4 worm cellular contexts compared by ENCODE assay signal in the genomic region with DNA sequence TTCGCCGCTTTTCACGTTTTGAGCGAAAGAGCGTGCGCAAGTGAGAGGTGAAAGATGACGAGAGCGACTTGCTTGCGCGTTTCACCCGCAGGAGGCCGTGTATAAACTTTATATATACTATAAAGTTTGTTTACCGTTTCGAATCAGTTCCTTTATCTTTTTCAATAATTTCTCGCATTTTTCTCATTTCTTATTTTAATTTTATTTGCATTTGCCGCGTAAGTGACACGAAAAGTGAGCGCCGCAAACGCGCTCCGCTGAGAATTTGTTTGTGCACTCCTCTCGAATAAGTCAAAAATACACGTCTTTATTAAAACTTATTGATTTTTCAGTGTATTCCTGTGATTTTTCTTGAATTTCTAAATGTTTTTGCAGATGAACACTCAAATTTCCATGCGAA.
A peak's percentile ranks its signal among the peaks of the same experiment; 100 is the strongest.
TF ChIP-seq lines count a peak whose summit lies in the region.

mrpl-55 (plus strand) TSS at position 364 of the 400 bp plus-strand sequence.

TF ChIP-seq in whole organism, L2 larva, 48 proteins besides CTCF, POLR2A, EP300 and RAD21 (continues in another document):
- TF ChIP-seq lsy-2 (tag; optimal IDR thresholded peaks at IDR 0.05; lab: Kevin White, UChicago) = peak; percentile 78 to 94
- peak; percentile 77 for TF ChIP-seq ztf-4 (tag; optimal IDR thresholded peaks at IDR 0.05; lab: Kevin White, UChicago)
- TF ChIP-seq elt-3 (tag; optimal IDR thresholded peaks at IDR 0.05; lab: Kevin White, UChicago) = no peak
- TF ChIP-seq C34F6.9 (tag; optimal IDR thresholded peaks at IDR 0.05; lab: Kevin White, UChicago) = peak; percentile 93
- TF ChIP-seq ztf-11 (tag; optimal IDR thresholded peaks at IDR 0.05; lab: Kevin White, UChicago) = no peak
- no peak for TF ChIP-seq ztf-1 (GFP tag; conservative IDR thresholded peaks at IDR 0.05; lab: Robert Waterston, UW)
- TF ChIP-seq nhr-6 (tag; optimal IDR thresholded peaks at IDR 0.05; lab: Kevin White, UChicago) = peak; percentile 71
- TF ChIP-seq egl-27 (tag; optimal IDR thresholded peaks at IDR 0.05; lab: Kevin White, UChicago) = peak; percentile 51
- peak; percentile 71 for TF ChIP-seq nhr-25 (tag; optimal IDR thresholded peaks at IDR 0.05; lab: Kevin White, UChicago)
- TF ChIP-seq skn-1 (tag; optimal IDR thresholded peaks at IDR 0.05; lab: Kevin White, UChicago) = no peak
- TF ChIP-seq unc-55 (GFP tag; optimal IDR thresholded peaks at IDR 0.05; lab: Kevin White, UChicago) = peak; percentile 96
- TF ChIP-seq nhr-129 (tag; optimal IDR thresholded peaks at IDR 0.05; lab: Kevin White, UChicago) = peak; percentile 77
- TF ChIP-seq nhr-11 (tag; optimal IDR thresholded peaks at IDR 0.05; lab: Kevin White, UChicago) = no peak
- peak; percentile 44 for TF ChIP-seq lin-11 (tag; optimal IDR thresholded peaks at IDR 0.05; lab: Kevin White, UChicago)
- TF ChIP-seq sma-3 (GFP tag; optimal IDR thresholded peaks at IDR 0.05; lab: Kevin White, UChicago) = peak; percentile 94
- peak; percentile 74 for TF ChIP-seq ceh-16 (tag; optimal IDR thresholded peaks at IDR 0.05; lab: Kevin White, UChicago)
- peak in 1 of 2 experiments; percentile 30 for TF ChIP-seq mdl-1 (tag; optimal IDR thresholded peaks at IDR 0.05; lab: Kevin White, UChicago)
- no peak for TF ChIP-seq unc-39 (tag; optimal IDR thresholded peaks at IDR 0.05; lab: Kevin White, UChicago)
- TF ChIP-seq peb-1 (tag; optimal IDR thresholded peaks at IDR 0.05; lab: Kevin White, UChicago) = no peak
- TF ChIP-seq nhr-23 (tag; optimal IDR thresholded peaks at IDR 0.05; lab: Kevin White, UChicago) = no peak
- TF ChIP-seq snpc-4 (tag; optimal IDR thresholded peaks at IDR 0.05; lab: Kevin White, UChicago) = peak; percentile 81
- TF ChIP-seq mbf-1 (tag; optimal IDR thresholded peaks at IDR 0.05; lab: Kevin White, UChicago) = no peak

TF ChIP-seq in whole organism, L4 larva, 104 proteins besides CTCF, POLR2A, EP300 and RAD21 (continues in another document):
- TF ChIP-seq zfp-3 (GFP tag; conservative IDR thresholded peaks at IDR 0.05; lab: Robert Waterston, UW) (no peak), unc-130 (GFP tag; optimal IDR thresholded peaks at IDR 0.05; lab: Kevin White, UChicago) (no peak), gei-8 (GFP tag; optimal IDR thresholded peaks at IDR 0.05; lab: Kevin White, UChicago) (no peak), nhr-28 (tag; optimal IDR thresholded peaks at IDR 0.05; lab: Kevin White, UChicago) (peak; percentile 76), lir-3 (tag; optimal IDR thresholded peaks at IDR 0.05; lab: Kevin White, UChicago) (no peak), pha-4 (GFP tag; IDR thresholded peaks at IDR 0.05; lab: Robert Waterston, UW) (no peak), pha-4 (tag; optimal IDR thresholded peaks at IDR 0.05; lab: Kevin White, UChicago) (peak; percentile 24), lin-38 (GFP tag; IDR thresholded peaks at IDR 0.05; lab: Robert Waterston, UW) (peak; percentile 99), hmg-1.1 (GFP tag; IDR thresholded peaks at IDR 0.05; lab: Robert Waterston, UW) (peak; percentile 71), madf-5 (GFP tag; IDR thresholded peaks at IDR 0.05; lab: Robert Waterston, UW) (no peak), ceh-32 (tag; optimal IDR thresholded peaks at IDR 0.05; lab: Kevin White, UChicago; ENCODE audit: poor library complexity) (no peak), attf-4 (tag; optimal IDR thresholded peaks at IDR 0.05; lab: Kevin White, UChicago) (no peak), nhr-10 (tag; optimal IDR thresholded peaks at IDR 0.05; lab: Kevin White, UChicago) (no peak), set-16 (GFP tag; IDR thresholded peaks at IDR 0.05; lab: Robert Waterston, UW) (no peak), dve-1 (tag; optimal IDR thresholded peaks at IDR 0.05; lab: Kevin White, UChicago; ENCODE audit: insufficient read depth) (peak; percentile 83), mxl-2 (GFP tag; conservative IDR thresholded peaks at IDR 0.05; lab: Robert Waterston, UW) (no peak), lin-39 (tag; optimal IDR thresholded peaks at IDR 0.05; lab: Kevin White, UChicago) (no peak), ctbp-1 (GFP tag; IDR thresholded peaks at IDR 0.05; lab: Robert Waterston, UW) (no peak), F26F4.8 (GFP tag; conservative IDR thresholded peaks at IDR 0.05; lab: Robert Waterston, UW) (no peak), dmd-9 (GFP tag; IDR thresholded peaks at IDR 0.05; lab: Robert Waterston, UW) (no peak), aly-2 (tag; optimal IDR thresholded peaks at IDR 0.05; lab: Kevin White, UChicago) (no peak), nhr-25 (tag; optimal IDR thresholded peaks at IDR 0.05; lab: Kevin White, UChicago; ENCODE audit: borderline replicate concordance, insufficient read depth) (peak; percentile 24), arid-1 (GFP tag; conservative IDR thresholded peaks at IDR 0.05; lab: Robert Waterston, UW) (no peak)

TF ChIP-seq in whole organism, late embryonic, 69 proteins besides CTCF, POLR2A, EP300 and RAD21 (continues in another document):
- no peak for TF ChIP-seq unc-3 (GFP tag; conservative IDR thresholded peaks at IDR 0.05; lab: Robert Waterston, UW)
- no peak for TF ChIP-seq unc-3 (tag; optimal IDR thresholded peaks at IDR 0.05; lab: Kevin White, UChicago)
- peak; percentile 23 for TF ChIP-seq ceh-14 (tag; optimal IDR thresholded peaks at IDR 0.05; lab: Kevin White, UChicago)
- peak; percentile 49 for TF ChIP-seq nfya-1 (tag; optimal IDR thresholded peaks at IDR 0.05; lab: Kevin White, UChicago)
- peak; percentile 42 for TF ChIP-seq unc-86 (tag; optimal IDR thresholded peaks at IDR 0.05; lab: Kevin White, UChicago)
- no peak for TF ChIP-seq ztf-16 (tag; optimal IDR thresholded peaks at IDR 0.05; lab: Kevin White, UChicago)
- no peak for TF ChIP-seq elt-4 (tag; optimal IDR thresholded peaks at IDR 0.05; lab: Kevin White, UChicago)
- no peak for TF ChIP-seq Y22D7AL.16 (tag; optimal IDR thresholded peaks at IDR 0.05; lab: Kevin White, UChicago)
- TF ChIP-seq hlh-30 (tag; optimal IDR thresholded peaks at IDR 0.05; lab: Kevin White, UChicago; ENCODE audit: insufficient read depth) = no peak
- TF ChIP-seq ceh-48 (tag; optimal IDR thresholded peaks at IDR 0.05; lab: Kevin White, UChicago) = peak; percentile 75
- no peak for TF ChIP-seq madf-2 (tag; optimal IDR thresholded peaks at IDR 0.05; lab: Kevin White, UChicago)
- TF ChIP-seq pha-2 (tag; optimal IDR thresholded peaks at IDR 0.05; lab: Kevin White, UChicago) = no peak
- no peak for TF ChIP-seq pha-4 (tag; optimal IDR thresholded peaks at IDR 0.05; lab: Kevin White, UChicago)
- TF ChIP-seq sox-2 (GFP tag; IDR thresholded peaks at IDR 0.05; lab: Robert Waterston, UW) = no peak
- TF ChIP-seq C38D4.7 (GFP tag; optimal IDR thresholded peaks at IDR 0.05; lab: Kevin White, UChicago) = no peak
- no peak for TF ChIP-seq gmeb-2 (tag; optimal IDR thresholded peaks at IDR 0.05; lab: Kevin White, UChicago)
- no peak for TF ChIP-seq ahr-1 (tag; optimal IDR thresholded peaks at IDR 0.05; lab: Kevin White, UChicago)
- no peak for TF ChIP-seq ceh-19 (GFP tag; optimal IDR thresholded peaks at IDR 0.05; lab: Kevin White, UChicago)
- TF ChIP-seq mec-3 (tag; optimal IDR thresholded peaks at IDR 0.05; lab: Kevin White, UChicago; ENCODE audit: borderline replicate concordance) = no peak
- TF ChIP-seq ttx-3 (tag; optimal IDR thresholded peaks at IDR 0.05; lab: Kevin White, UChicago) = no peak
- no peak for TF ChIP-seq hlh-8 (tag; optimal IDR thresholded peaks at IDR 0.05; lab: Kevin White, UChicago)
- peak; percentile 68 for TF ChIP-seq tbx-2 (tag; optimal IDR thresholded peaks at IDR 0.05; lab: Kevin White, UChicago)
- no peak for TF ChIP-seq ceh-6 (GFP tag; optimal IDR thresholded peaks at IDR 0.05; lab: Kevin White, UChicago)
- no peak for TF ChIP-seq ceh-9 (tag; optimal IDR thresholded peaks at IDR 0.05; lab: Kevin White, UChicago)
- no peak for TF ChIP-seq zip-5 (tag; optimal IDR thresholded peaks at IDR 0.05; lab: Kevin White, UChicago)

TF ChIP-seq in whole organism, mixed stage, embryonic, 35 proteins besides CTCF, POLR2A, EP300 and RAD21 (continues in another document):
- TF ChIP-seq lin-13 (tag; optimal IDR thresholded peaks at IDR 0.05; lab: Kevin White, UChicago) (peak; percentile 74), drap-1 (GFP tag; optimal IDR thresholded peaks at IDR 0.05; lab: Kevin White, UChicago) (no peak), lsy-2 (tag; optimal IDR thresholded peaks at IDR 0.05; lab: Kevin White, UChicago) (peak; percentile 79), ztf-11 (tag; optimal IDR thresholded peaks at IDR 0.05; lab: Kevin White, UChicago) (no peak), sem-2 (GFP tag; optimal IDR thresholded peaks at IDR 0.05; lab: Kevin White, UChicago) (no peak), cnd-1 (tag; optimal IDR thresholded peaks at IDR 0.05; lab: Kevin White, UChicago) (peak; percentile 31), ham-2 (GFP tag; optimal IDR thresholded peaks at IDR 0.05; lab: Kevin White, UChicago) (no peak), mep-1 (tag; optimal IDR thresholded peaks at IDR 0.05; lab: Kevin White, UChicago) (peak; percentile 94), blmp-1 (tag; optimal IDR thresholded peaks at IDR 0.05; lab: Kevin White, UChicago) (no peak), pha-4 (tag; optimal IDR thresholded peaks at IDR 0.05; lab: Kevin White, UChicago) (peak; percentile 58), nhr-28 (tag; optimal IDR thresholded peaks at IDR 0.05; lab: Kevin White, UChicago) (no peak), nhr-12 (tag; optimal IDR thresholded peaks at IDR 0.05; lab: Kevin White, UChicago) (no peak), elt-1 (tag; optimal IDR thresholded peaks at IDR 0.05; lab: Kevin White, UChicago; ENCODE audit: borderline replicate concordance, insufficient read depth) (no peak), mls-2 (tag; optimal IDR thresholded peaks at IDR 0.05; lab: Kevin White, UChicago) (no peak), zip-8 (tag; optimal IDR thresholded peaks at IDR 0.05; lab: Kevin White, UChicago) (no peak), nhr-237 (tag; optimal IDR thresholded peaks at IDR 0.05; lab: Kevin White, UChicago) (peak; percentile 80), tbx-8 (GFP tag; optimal IDR thresholded peaks at IDR 0.05; lab: Kevin White, UChicago) (no peak), hlh-1 (tag; optimal IDR thresholded peaks at IDR 0.05; lab: Kevin White, UChicago) (no peak), snpc-4 (tag; optimal IDR thresholded peaks at IDR 0.05; lab: Kevin White, UChicago) (no peak), ceh-39 (tag; optimal IDR thresholded peaks at IDR 0.05; lab: Kevin White, UChicago) (peak; percentile 53), bed-3 (GFP tag; optimal IDR thresholded peaks at IDR 0.05; lab: Kevin White, UChicago) (no peak), unc-39 (tag; optimal IDR thresholded peaks at IDR 0.05; lab: Kevin White, UChicago) (no peak), nhr-76 (tag; optimal IDR thresholded peaks at IDR 0.05; lab: Kevin White, UChicago) (no peak), mab-5 (tag; optimal IDR thresholded peaks at IDR 0.05; lab: Kevin White, UChicago) (no peak), nhr-2 (tag; optimal IDR thresholded peaks at IDR 0.05; lab: Kevin White, UChicago) (no peak), flh-1 (GFP tag; optimal IDR thresholded peaks at IDR 0.05; lab: Kevin White, UChicago) (no peak), unc-62 (GFP tag; optimal IDR thresholded peaks at IDR 0.05; lab: Kevin White, UChicago) (no peak), elt-3 (tag; optimal IDR thresholded peaks at IDR 0.05; lab: Kevin White, UChicago) (no peak), unc-120 (tag; optimal IDR thresholded peaks at IDR 0.05; lab: Kevin White, UChicago; ENCODE audit: poor library complexity, severe bottlenecking) (no peak)
